Fruit fly (Drosophila melanogaster) whole organism, adult: ENCODE results near the gene CG15824.

Experiments used
- CG11617 ChIP-seq: fragments of 200-800 bp; sonication (Bioruptor generic); optimal IDR thresholded peaks from 2 replicates; lab custom pipeline; 2017; ENCODE audit warnings: mild to moderate bottlenecking, missing biosample characterization, missing genetic modification reagents, missing genetic modification characterization
- CG12768 ChIP-seq: fragments of 200-800 bp; sonication (Bioruptor generic); optimal IDR thresholded peaks from 2 replicates; lab custom pipeline; 2017; ENCODE audit warnings: missing biosample characterization, missing genetic modification characterization, mild to moderate bottlenecking, moderate library complexity, missing genetic modification reagents
- CG14711 ChIP-seq: fragments of 200-800 bp; sonication (Bioruptor generic); optimal IDR thresholded peaks from 2 replicates; lab custom pipeline; 2018; ENCODE audit warnings: missing biosample characterization, mild to moderate bottlenecking, missing genetic modification characterization, moderate library complexity
- CG1620 ChIP-seq: fragments of 200-800 bp; sonication (Bioruptor generic); optimal IDR thresholded peaks from 2 replicates; lab custom pipeline; 2016; ENCODE audit warnings: missing biosample characterization, missing genetic modification characterization
- CG33017 ChIP-seq: fragments of 200-800 bp; sonication (Bioruptor generic); optimal IDR thresholded peaks from 2 replicates; lab custom pipeline; 2018; ENCODE audit warnings: missing biosample characterization, mild to moderate bottlenecking, missing genetic modification characterization, moderate library complexity
- CG5204 ChIP-seq: fragments of 200-800 bp; sonication (Bioruptor generic); optimal IDR thresholded peaks from 2 replicates; lab custom pipeline; 2016; ENCODE audit warnings: missing biosample characterization, missing genetic modification characterization
- CG7045 ChIP-seq: fragments of 200-800 bp; sonication (Bioruptor generic); optimal IDR thresholded peaks from 2 replicates; lab custom pipeline; 2017; ENCODE audit warnings: missing biosample characterization, mild to moderate bottlenecking, missing genetic modification characterization
- CG7101 ChIP-seq: fragments of 200-800 bp; sonication (Bioruptor generic); optimal IDR thresholded peaks from 2 replicates; lab custom pipeline; 2018; ENCODE audit warnings: missing biosample characterization, mild to moderate bottlenecking, missing genetic modification characterization, moderate library complexity
- Clk ChIP-seq: fragments of 200-800 bp; sonication (Bioruptor generic); optimal IDR thresholded peaks from 2 replicates; lab custom pipeline; 2017; ENCODE audit warnings: missing biosample characterization, missing genetic modification characterization
- Crg-1 ChIP-seq: fragments of 200-800 bp; sonication (Bioruptor generic); optimal IDR thresholded peaks from 2 replicates; lab custom pipeline; 2016; ENCODE audit warnings: missing biosample characterization, missing genetic modification characterization
- Hr96 ChIP-seq: fragments of 200-800 bp; sonication (Bioruptor generic); optimal IDR thresholded peaks from 2 replicates; lab custom pipeline; 2016; ENCODE audit warnings: missing biosample characterization, missing genetic modification characterization
- Mnt ChIP-seq: fragments of 200-800 bp; sonication (Bioruptor generic); optimal IDR thresholded peaks from 2 replicates; lab custom pipeline; 2016; ENCODE audit warnings: missing biosample characterization, mild to moderate bottlenecking, missing genetic modification characterization
- bab1 ChIP-seq: fragments of 200-800 bp; sonication (Bioruptor generic); optimal IDR thresholded peaks from 3 replicates; lab custom pipeline; 2019; ENCODE audit warnings: missing biosample characterization, mild to moderate bottlenecking, missing genetic modification characterization, moderate library complexity
- cic ChIP-seq: fragments of 200-800 bp; sonication (Bioruptor generic); optimal IDR thresholded peaks from 2 replicates; lab custom pipeline; 2017; ENCODE audit warnings: missing biosample characterization, mild to moderate bottlenecking, missing genetic modification characterization, moderate library complexity
- cnc ChIP-seq, 2 experiments: fragments of >200 bp; optimal IDR thresholded peaks; 2 replicates each; lab custom pipeline; 2017
- kay ChIP-seq: fragments of 200-800 bp; sonication (Bioruptor generic); peaks from one replicate; lab custom pipeline; 2016; ENCODE audit warnings: missing biosample characterization, missing genetic modification characterization, borderline replicate concordance
- ovo ChIP-seq: fragments of 200-800 bp; sonication (Bioruptor generic); optimal IDR thresholded peaks from 2 replicates; lab custom pipeline; 2016; ENCODE audit warnings: missing biosample characterization, missing genetic modification characterization
- pad ChIP-seq: fragments of 200-800 bp; sonication (Bioruptor generic); optimal IDR thresholded peaks from 3 replicates; lab custom pipeline; 2017; ENCODE audit warnings: missing biosample characterization, missing genetic modification characterization, mild to moderate bottlenecking, moderate library complexity, missing genetic modification reagents
- tj ChIP-seq: fragments of 200-800 bp; sonication (Bioruptor generic); optimal IDR thresholded peaks from 3 replicates; lab custom pipeline; 2017; ENCODE audit warnings: missing biosample characterization, mild to moderate bottlenecking, missing genetic modification characterization, moderate library complexity
- toe ChIP-seq: fragments of 200-800 bp; sonication (Bioruptor generic); optimal IDR thresholded peaks from 2 replicates; lab custom pipeline; 2016; ENCODE audit warnings: missing biosample characterization, missing genetic modification characterization

CG15824 gene

DNA sequence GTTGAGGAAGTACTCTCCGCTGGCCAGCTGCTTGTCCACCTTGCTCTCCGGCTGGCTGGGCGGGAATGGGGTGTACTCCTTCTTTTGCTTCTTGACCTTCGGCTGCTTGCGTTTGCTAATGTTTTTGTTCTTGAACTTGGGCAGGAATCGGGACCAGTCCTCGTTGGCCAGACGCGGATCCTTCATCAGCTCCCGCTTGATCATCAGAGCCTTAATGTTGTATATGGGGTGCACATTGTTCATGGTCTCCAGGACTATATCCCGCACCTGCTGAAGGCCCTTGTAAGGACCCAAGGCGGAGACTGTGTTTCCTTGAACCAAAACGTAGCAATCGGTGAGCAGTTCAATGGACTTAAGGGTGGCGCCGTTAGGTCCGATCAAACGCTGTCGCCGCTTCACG lies 16.0 kb downstream of the CG15824 start:
- TF ChIP-seq Crg-1 (GFP tag; lab: Kevin White, UChicago), result no peak
- TF ChIP-seq CG7101 (tag; lab: Kevin White, UChicago), result no peak
- no peak for TF ChIP-seq kay
- TF ChIP-seq Clk (GFP tag; lab: Kevin White, UChicago), result no peak
- no peak for TF ChIP-seq cnc (optimal IDR thresholded peaks at IDR 0.05; lab: Kevin White, UChicago)
- TF ChIP-seq CG11617 (GFP tag; lab: Kevin White, UChicago), result no peak
- no peak for TF ChIP-seq CG33017 (tag; lab: Kevin White, UChicago)
- TF ChIP-seq Hr96, result no peak
- no peak for TF ChIP-seq ovo (GFP tag; lab: Kevin White, UChicago)
- TF ChIP-seq tj (GFP tag; lab: Kevin White, UChicago), result no peak
- TF ChIP-seq CG7045 (GFP tag; lab: Kevin White, UChicago), result no peak
- no peak for TF ChIP-seq cic (GFP tag; lab: Kevin White, UChicago)

DNA sequence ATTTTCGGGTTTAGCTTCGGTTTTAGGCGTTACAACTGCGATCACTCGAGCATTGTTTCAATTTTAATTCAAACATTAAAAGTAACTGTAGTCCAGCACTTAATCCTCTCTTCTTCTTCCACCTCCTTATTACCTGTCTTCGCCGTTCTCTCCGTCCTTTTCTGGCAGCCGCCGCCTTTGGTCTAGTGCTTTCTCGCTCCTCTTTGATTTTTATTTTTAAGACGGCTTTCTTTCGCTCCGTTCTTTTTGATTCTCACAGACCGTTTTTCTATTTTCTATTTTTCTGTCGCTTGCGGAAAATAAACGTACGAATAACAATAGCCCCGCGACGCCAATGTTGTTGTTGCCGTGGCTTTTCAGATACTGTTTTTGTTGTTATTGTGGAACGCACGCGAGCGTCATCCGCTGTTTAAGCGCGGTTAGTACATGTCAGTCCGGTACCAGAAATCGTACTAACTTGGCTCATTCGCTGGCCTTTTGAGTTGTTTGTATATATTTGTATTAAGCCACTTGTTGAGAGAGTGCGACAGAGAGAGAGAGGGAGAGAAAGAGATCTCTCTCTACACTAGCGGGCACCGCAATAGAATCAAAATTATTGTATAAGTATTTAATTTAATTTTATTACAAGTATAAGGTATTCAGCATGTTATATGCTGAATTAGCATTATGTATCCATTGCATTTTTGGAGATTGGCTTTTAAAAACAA lies 16.9 kb downstream of the CG15824 start, which contains the start of gene aru:
TSS of gene aru (minus strand) at position 456 of the 707 bp plus-strand sequence.
- no peak for TF ChIP-seq CG12768 (GFP tag; lab: Kevin White, UChicago)
- no peak for TF ChIP-seq kay
- no peak for TF ChIP-seq cnc (optimal IDR thresholded peaks at IDR 0.05; lab: Kevin White, UChicago)
- peak; percentile 25 for TF ChIP-seq CG1620
- peak; percentile 50 for TF ChIP-seq Mnt
- TF ChIP-seq CG11617 (GFP tag; lab: Kevin White, UChicago), result no peak
- no peak for TF ChIP-seq Crg-1 (GFP tag; lab: Kevin White, UChicago)
- no peak for TF ChIP-seq Clk (GFP tag; lab: Kevin White, UChicago)
- no peak for TF ChIP-seq CG7101 (tag; lab: Kevin White, UChicago)
- TF ChIP-seq CG33017 (tag; lab: Kevin White, UChicago), result no peak
- no peak for TF ChIP-seq pad
- no peak for TF ChIP-seq toe (GFP tag; lab: Kevin White, UChicago)
- TF ChIP-seq CG7045 (GFP tag; lab: Kevin White, UChicago), result no peak
- TF ChIP-seq CG5204 (GFP tag; lab: Kevin White, UChicago), result no peak
- TF ChIP-seq ovo (GFP tag; lab: Kevin White, UChicago), result no peak
- TF ChIP-seq bab1 (GFP tag; lab: Kevin White, UChicago), result peak; percentile 41
- no peak for TF ChIP-seq Hr96
- peak; percentile 10 for TF ChIP-seq tj (GFP tag; lab: Kevin White, UChicago)
- no peak for TF ChIP-seq cic (GFP tag; lab: Kevin White, UChicago)
- peak; percentile 15 for TF ChIP-seq CG14711

DNA sequence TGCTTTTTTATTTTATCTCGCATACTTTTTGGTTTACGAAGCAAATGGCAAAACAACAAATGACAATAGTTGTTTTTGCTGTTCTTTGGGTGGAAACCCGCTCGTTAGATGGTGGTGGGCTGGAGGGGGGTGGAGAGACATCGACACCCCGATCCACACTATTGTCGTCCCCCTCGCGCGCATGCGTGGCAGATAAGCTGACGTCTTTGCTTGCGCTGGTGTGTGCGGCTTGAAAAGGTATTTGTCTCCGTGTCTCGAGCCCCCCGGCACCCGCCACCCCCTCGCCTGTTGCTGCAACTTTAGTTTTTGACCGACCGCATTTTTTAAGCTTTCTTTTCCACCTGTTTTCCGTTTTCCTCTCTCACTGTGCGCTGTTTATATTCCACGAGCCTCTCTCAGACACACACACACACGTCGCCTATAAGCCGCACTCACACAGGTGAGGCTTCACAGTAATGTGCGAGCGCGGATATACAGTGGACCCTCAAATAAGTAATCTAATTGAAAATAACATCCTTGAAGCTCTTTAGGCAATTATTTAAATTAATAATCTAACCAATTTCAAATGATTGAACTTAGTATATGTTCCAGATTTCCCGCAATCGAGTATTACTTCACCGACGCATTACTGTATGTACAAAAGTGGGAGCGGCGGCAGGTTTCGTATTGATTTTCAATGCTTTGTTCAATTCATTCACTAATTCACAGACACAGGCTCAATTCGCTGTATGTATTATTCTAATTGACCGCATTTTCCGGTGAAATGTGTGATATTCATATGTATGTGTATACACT lies 17.8 kb downstream of the CG15824 start:
- TF ChIP-seq CG1620 (peak; percentile 98), cnc (optimal IDR thresholded peaks at IDR 0.05; lab: Kevin White, UChicago) (no peak), toe (GFP tag; lab: Kevin White, UChicago) (peak; percentile 97), CG12768 (GFP tag; lab: Kevin White, UChicago) (peak; percentile 98), CG11617 (GFP tag; lab: Kevin White, UChicago) (peak; percentile 94), tj (GFP tag; lab: Kevin White, UChicago) (peak; percentile 65), Crg-1 (GFP tag; lab: Kevin White, UChicago) (peak; percentile 97), CG14711 (peak; percentile 93), bab1 (GFP tag; lab: Kevin White, UChicago) (peak; percentile 98), CG33017 (tag; lab: Kevin White, UChicago) (peak; percentile 98), CG7101 (tag; lab: Kevin White, UChicago) (peak; percentile 98), CG5204 (GFP tag; lab: Kevin White, UChicago) (peak; percentile 96), ovo (GFP tag; lab: Kevin White, UChicago) (peak; percentile 49), CG7045 (GFP tag; lab: Kevin White, UChicago) (peak; percentile 94), Clk (GFP tag; lab: Kevin White, UChicago) (peak; percentile 94), Hr96 (peak; percentile 95), pad (peak; percentile 89), cic (GFP tag; lab: Kevin White, UChicago) (peak; percentile 98), kay (no peak), Mnt (peak; percentile 90)

DNA sequence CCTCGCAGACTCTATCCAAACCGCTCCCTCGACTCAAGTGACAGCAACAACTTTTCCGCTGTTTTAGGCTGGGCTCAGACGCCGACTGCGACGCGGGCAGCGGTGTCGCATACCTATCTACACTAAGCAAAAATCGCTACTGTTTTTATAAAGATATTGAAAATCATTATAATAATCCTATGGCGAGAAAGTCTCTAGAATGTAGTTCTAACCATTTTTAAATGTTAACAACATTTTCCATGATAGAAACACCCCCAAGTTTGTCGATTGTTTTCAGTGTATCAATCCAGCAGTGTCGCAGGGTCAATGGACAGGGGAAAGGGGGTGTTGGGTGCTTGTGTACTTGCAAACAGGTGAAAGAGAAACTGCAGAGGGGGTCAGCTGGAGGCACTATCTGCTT lies 19.1 kb downstream of the CG15824 start:
- peak; percentile 92 for TF ChIP-seq CG14711
- TF ChIP-seq kay, result no peak
- TF ChIP-seq bab1 (GFP tag; lab: Kevin White, UChicago), result peak; percentile 98
- peak; percentile 95 for TF ChIP-seq CG5204 (GFP tag; lab: Kevin White, UChicago)
- TF ChIP-seq cic (GFP tag; lab: Kevin White, UChicago), result peak; percentile 78
- peak; percentile 95 for TF ChIP-seq CG11617 (GFP tag; lab: Kevin White, UChicago)
- TF ChIP-seq Hr96, result peak; percentile 96
- TF ChIP-seq CG7045 (GFP tag; lab: Kevin White, UChicago), result peak; percentile 96
- peak; percentile 86 for TF ChIP-seq tj (GFP tag; lab: Kevin White, UChicago)
- TF ChIP-seq CG33017 (tag; lab: Kevin White, UChicago), result peak; percentile 97
- peak; percentile 95 for TF ChIP-seq Clk (GFP tag; lab: Kevin White, UChicago)
- TF ChIP-seq ovo (GFP tag; lab: Kevin White, UChicago), result peak; percentile 93
- TF ChIP-seq CG1620, result peak; percentile 97
- TF ChIP-seq CG7101 (tag; lab: Kevin White, UChicago), result peak; percentile 97
- TF ChIP-seq CG12768 (GFP tag; lab: Kevin White, UChicago), result peak; percentile 97
- peak; percentile 88 for TF ChIP-seq Crg-1 (GFP tag; lab: Kevin White, UChicago)
- peak; percentile 95 for TF ChIP-seq toe (GFP tag; lab: Kevin White, UChicago)
- peak; percentile 87 for TF ChIP-seq pad
- TF ChIP-seq cnc (optimal IDR thresholded peaks at IDR 0.05; lab: Kevin White, UChicago), result no peak
- peak; percentile 91 for TF ChIP-seq Mnt
